Worm (Caenorhabditis elegans) whole organism, L4 larva: ENCODE measurements around the gene Y53F4B.11.
A peak's percentile ranks its signal among the peaks of the same experiment; 100 is the strongest.

Experiments
- F37D6.2 ChIP-seq: sonication (generic microtip); optimal IDR thresholded peaks from 2 replicates; lab custom pipeline; 2016; ENCODE audit warnings: mild to moderate bottlenecking, missing genetic modification characterization, missing compliant biosample characterization
- aha-1 ChIP-seq: fragments of 150-350 bp; peaks from one replicate; lab custom pipeline; 2014; ENCODE audit warnings: missing biosample characterization, missing genetic modification characterization
- arid-1 ChIP-seq: fragments of 200-800 bp; sonication (Bioruptor generic); conservative IDR thresholded peaks from 2 replicates; pipeline ENCODE4 v1.3.6; 2022; ENCODE audit warnings: missing genetic modification reagents, missing genetic modification characterization, missing compliant biosample characterization
- ceh-20 ChIP-seq: fragments of 200-800 bp; sonication (Bioruptor generic); IDR thresholded peaks from 2 replicates; pipeline ENCODE4 v1.3.6; 2022; ENCODE audit warnings: missing genetic modification reagents, missing genetic modification characterization, missing compliant biosample characterization
- ctbp-1 ChIP-seq: fragments of 200-800 bp; sonication (Bioruptor generic); IDR thresholded peaks from 2 replicates; pipeline ENCODE4 v1.3.6; 2022; ENCODE audit warnings: missing genetic modification reagents, missing genetic modification characterization, missing compliant biosample characterization
- dmd-6 ChIP-seq: fragments of 200-800 bp; sonication (Bioruptor generic); IDR thresholded peaks from 2 replicates; pipeline ENCODE4 v1.3.6; 2022; ENCODE audit warnings: missing genetic modification reagents, missing genetic modification characterization, missing compliant biosample characterization
- dmd-9 ChIP-seq: fragments of 200-800 bp; sonication (Bioruptor generic); IDR thresholded peaks from 2 replicates; pipeline ENCODE4 v1.3.6; 2022; ENCODE audit warnings: missing genetic modification reagents, missing genetic modification characterization, missing compliant biosample characterization
- egl-43 ChIP-seq: fragments of 200-800 bp; sonication (Bioruptor generic); IDR thresholded peaks from 2 replicates; pipeline ENCODE4 v1.3.6; 2022; ENCODE audit warnings: missing genetic modification reagents, missing genetic modification characterization, missing compliant biosample characterization
- hlh-11 ChIP-seq: fragments of 200-800 bp; sonication (Bioruptor generic); optimal IDR thresholded peaks from 2 replicates; lab custom pipeline; 2018; ENCODE audit warnings: mild to moderate bottlenecking, missing genetic modification characterization, missing compliant biosample characterization
- hlh-30 ChIP-seq: sonication (generic microtip); optimal IDR thresholded peaks from 2 replicates; lab custom pipeline; 2017; ENCODE audit warnings: antibody characterized with exemption, mild to moderate bottlenecking, missing genetic modification characterization, missing compliant biosample characterization; ENCODE audit not compliant: insufficient read depth
- hmg-1.1 ChIP-seq: fragments of 200-800 bp; sonication (Bioruptor generic); IDR thresholded peaks from 2 replicates; pipeline ENCODE4 v1.3.6; 2022; ENCODE audit warnings: missing genetic modification reagents, missing genetic modification characterization, missing compliant biosample characterization
- mdl-1 ChIP-seq, 2 experiments: fragments of 150-350 bp in 1 of 2; sonication (generic microtip) in 1 of 2; optimal IDR thresholded peaks; 2 replicates each; lab custom pipeline; 2014 to 2017; ENCODE audit warnings: missing biosample characterization in 2 of 2, missing genetic modification characterization in 2 of 2
- mdt-29 ChIP-seq: fragments of 200-800 bp; sonication (Bioruptor generic); IDR thresholded peaks from 2 replicates; pipeline ENCODE4 v1.3.6; 2022; ENCODE audit warnings: missing genetic modification reagents, missing genetic modification characterization, missing compliant biosample characterization
- php-3 ChIP-seq: fragments of 200-800 bp; sonication (Bioruptor generic); IDR thresholded peaks from 2 replicates; pipeline ENCODE4 v1.3.6; 2022; ENCODE audit warnings: missing genetic modification reagents, missing genetic modification characterization, missing compliant biosample characterization
- rbr-2 ChIP-seq: sonication (generic microtip); optimal IDR thresholded peaks from 2 replicates; lab custom pipeline; 2016; ENCODE audit warnings: missing genotype, missing genetic modification characterization, missing compliant biosample characterization
- set-16 ChIP-seq: fragments of 200-800 bp; sonication (Bioruptor generic); IDR thresholded peaks from 2 replicates; pipeline ENCODE4 v1.3.6; 2022; ENCODE audit warnings: missing genetic modification reagents, missing genetic modification characterization, missing compliant biosample characterization
- tra-1 ChIP-seq: fragments of 200-800 bp; sonication (Bioruptor generic); IDR thresholded peaks from 2 replicates; pipeline ENCODE4 v1.3.6; 2022; ENCODE audit warnings: missing genetic modification reagents, missing genetic modification characterization, missing compliant biosample characterization

The Y53F4B.11 gene

DNA sequence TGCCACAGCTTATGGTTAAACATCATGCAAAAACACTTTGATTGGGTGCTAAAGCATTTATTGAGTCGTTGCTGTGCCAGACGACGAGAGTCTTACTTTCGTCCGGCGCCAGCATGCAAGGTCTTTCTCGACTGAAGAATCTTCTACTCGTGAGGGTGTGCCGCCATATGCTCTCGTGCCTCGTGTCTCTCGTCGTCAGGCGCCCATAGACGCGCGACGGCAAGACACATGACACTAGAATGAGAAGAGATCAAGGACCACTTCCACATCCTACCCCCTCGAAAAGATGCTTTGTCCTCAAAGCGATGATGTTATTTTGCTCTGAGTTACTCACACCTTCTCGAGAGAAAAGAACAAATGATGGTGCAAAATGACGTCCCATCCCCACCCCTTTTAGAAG lies 32.2 kb downstream of the Y53F4B.11 start:
- TF ChIP-seq php-3 (GFP tag; lab: Robert Waterston, UW) (0 out of 2 replicates have a peak, but pooled peaks have one; percentile 22), egl-43 (0 out of 2 replicates have a peak, but pooled peaks have one; percentile 13), aha-1 (tag; lab: Kevin White, UChicago) (peak; percentile 96), set-16 (GFP tag; lab: Robert Waterston, UW) (peak; percentile 62), hmg-1.1 (peak; percentile 57; the same call in 1 of the 2 replicates), ctbp-1 (GFP tag; lab: Robert Waterston, UW) (peak; percentile 70; the same call in 1 of the 2 replicates), F37D6.2 (tag; lab: Kevin White, UChicago) (peak; percentile 49), mdl-1 (tag; optimal IDR thresholded peaks at IDR 0.05; lab: Kevin White, UChicago) (peak in 1 of 2 experiments; percentile 28), arid-1 (GFP tag; lab: Robert Waterston, UW) (0 out of 2 replicates have a peak, but pooled peaks have one; percentile 27), dmd-6 (GFP tag; lab: Robert Waterston, UW) (peak; percentile 66), hlh-30 (tag; lab: Kevin White, UChicago) (peak; percentile 53), hlh-11 (peak; percentile 25), ceh-20 (GFP tag; lab: Robert Waterston, UW) (peak; percentile 75)

DNA sequence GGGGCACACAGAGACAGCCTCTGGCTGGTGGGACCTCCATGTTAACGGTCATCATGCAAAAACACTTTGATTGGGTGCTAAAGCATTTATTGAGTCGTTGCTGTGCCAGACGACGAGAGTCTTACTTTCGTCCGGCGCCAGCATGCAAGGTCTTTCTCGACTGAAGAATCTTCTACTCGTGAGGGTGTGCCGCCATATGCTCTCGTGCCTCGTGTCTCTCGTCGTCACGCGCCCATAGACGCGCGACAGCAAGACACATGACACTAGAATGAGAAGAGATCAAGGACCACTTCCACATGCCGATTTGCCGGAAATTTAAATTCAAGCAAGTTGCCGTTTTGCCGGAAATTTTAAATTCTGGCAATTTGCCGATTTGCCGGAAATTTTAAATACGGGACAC lies 33.3 kb downstream of the Y53F4B.11 start:
- TF ChIP-seq dmd-6 (GFP tag; lab: Robert Waterston, UW) (peak; percentile 59), rbr-2 (tag; lab: Kevin White, UChicago) (peak; percentile 7), ctbp-1 (GFP tag; lab: Robert Waterston, UW) (peak; percentile 74; the same call in 1 of the 2 replicates), aha-1 (tag; lab: Kevin White, UChicago) (peak; percentile 64), mdt-29 (GFP tag; lab: Robert Waterston, UW) (peak; percentile 51; the same call in 1 of the 2 replicates), mdl-1 (tag; optimal IDR thresholded peaks at IDR 0.05; lab: Kevin White, UChicago) (peak in 1 of 2 experiments; percentile 3), set-16 (GFP tag; lab: Robert Waterston, UW) (peak; percentile 35), hmg-1.1 (peak; percentile 74; the same call in 1 of the 2 replicates), hlh-30 (tag; lab: Kevin White, UChicago) (peak; percentile 15), ceh-20 (GFP tag; lab: Robert Waterston, UW) (peak; percentile 74), tra-1 (GFP tag; lab: Robert Waterston, UW) (peak; percentile 50; the same call in 1 of the 2 replicates)

DNA sequence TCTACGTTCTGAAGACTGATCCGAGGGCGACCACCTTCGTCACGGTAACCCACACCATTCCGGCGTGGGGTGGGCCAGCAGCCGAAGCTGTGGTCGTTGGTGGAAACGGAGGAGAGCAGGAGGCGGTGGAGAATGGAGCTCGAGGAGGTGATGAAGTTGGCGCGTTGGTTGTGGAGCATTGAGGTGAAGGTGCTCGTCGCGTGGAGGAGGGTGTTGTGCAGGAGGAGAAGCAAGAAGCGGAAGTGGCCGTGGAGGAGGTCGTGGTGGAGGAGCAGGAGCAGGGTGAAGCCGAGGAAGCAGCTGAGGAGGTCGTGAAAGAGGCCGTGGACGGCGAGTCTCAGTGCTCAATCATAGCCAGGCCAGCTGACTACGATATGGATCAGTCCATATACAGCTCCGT lies 47.7 kb downstream of the Y53F4B.11 start, which contains the start of gene Y53F4B.17:
Gene Y53F4B.17, plus strand, starts transcription at position 375 of the 400 bp plus-strand sequence.
- TF ChIP-seq set-16 (GFP tag; lab: Robert Waterston, UW) (peak; percentile 97), dmd-9 (no peak)
- TF ChIP-seq, all 104 proteins: peak for 1
